Fruit fly (Drosophila melanogaster) Kc167 (cell line): ENCODE results near the gene dnt.

Source experiments
- h ChIP-seq: fragments of >200 bp; optimal IDR thresholded peaks from 3 replicates; lab custom pipeline; 2018; ENCODE audit warnings: missing external identifiers
- ttk ChIP-seq: sonication (Bioruptor generic); optimal IDR thresholded peaks from 2 replicates; lab custom pipeline; 2017; ENCODE audit warnings: missing external identifiers

DNA sequence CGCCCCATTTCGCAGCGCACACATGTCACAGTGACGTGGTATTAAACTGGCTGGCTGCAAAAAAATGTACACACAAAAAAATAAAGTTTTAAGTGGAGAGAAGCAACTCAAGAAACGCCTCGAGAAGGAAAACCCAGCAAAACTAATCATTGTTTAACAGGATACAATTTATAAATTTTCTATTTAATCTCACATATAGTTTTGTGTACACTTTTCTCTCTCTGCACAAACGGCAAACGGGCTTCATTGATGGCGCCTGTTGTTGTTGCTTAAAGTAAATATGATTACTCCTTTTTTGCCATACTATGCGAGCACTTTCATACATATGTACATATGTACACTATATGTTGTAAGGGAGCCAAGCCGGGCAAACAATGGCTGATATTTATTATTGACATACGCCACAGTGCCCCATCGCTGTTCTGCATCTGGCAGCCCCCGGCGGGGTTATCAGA, 5.0 kb downstream of the dnt start:
- TF ChIP-seq h (no peak), ttk (no peak)
